Worm (Caenorhabditis elegans): Measurements from ENCODE around the gene nrf-5.

Gene nrf-5

DNA sequence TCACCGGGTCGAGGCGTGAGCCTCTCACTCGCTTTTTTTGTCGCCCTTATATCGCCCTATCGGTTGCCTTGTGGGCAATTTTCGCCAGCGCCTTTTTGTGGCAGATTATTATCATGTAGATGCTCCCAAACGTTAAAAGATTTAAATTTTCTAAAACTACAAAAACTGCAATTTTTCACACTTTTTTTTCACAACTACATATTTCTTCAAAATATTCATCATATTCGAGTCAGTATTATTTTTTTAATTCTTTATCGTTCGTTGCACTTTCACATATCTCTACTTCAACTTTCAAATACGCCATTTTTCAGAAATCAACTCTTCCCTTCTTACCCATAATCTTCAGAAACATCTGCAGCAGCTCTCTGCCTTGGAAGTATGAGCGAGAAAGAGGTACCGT lies 15.1 kb upstream of the nrf-5 start, which contains the start of gene ceh-24:
ceh-24 (plus strand) TSS at position 301 of the 400 bp plus-strand sequence.
- no peak for TF ChIP-seq ceh-13 (GFP tag; optimal IDR thresholded peaks at IDR 0.05)
- no peak for TF ChIP-seq ceh-36 (tag; optimal IDR thresholded peaks at IDR 0.05)
- no peak for TF ChIP-seq pes-1 (GFP tag; IDR thresholded peaks at IDR 0.05)
- no peak for TF ChIP-seq hmbx-1 (tag; optimal IDR thresholded peaks at IDR 0.05)
- no peak for TF ChIP-seq flt-1 (GFP tag; IDR thresholded peaks at IDR 0.05)
- no peak for TF ChIP-seq aly-1 (tag; optimal IDR thresholded peaks at IDR 0.05)

ce11 chrV:13816877-13817276 lies 11.2 kb upstream of the nrf-5 start, which contains the start of gene F55B12.2:
TSS of gene F55B12.2 (minus strand) at chrV:13816977.
- TF ChIP-seq hnd-1 (tag; optimal IDR thresholded peaks at IDR 0.05) (no peak), ceh-36 (tag; optimal IDR thresholded peaks at IDR 0.05) (no peak), ama-1 (optimal IDR thresholded peaks at IDR 0.05) (no peak), F13C5.2 (tag; optimal IDR thresholded peaks at IDR 0.05) (no peak), tra-4 (tag; optimal IDR thresholded peaks at IDR 0.05) (no peak), aly-1 (tag; optimal IDR thresholded peaks at IDR 0.05) (no peak), pes-1 (GFP tag; IDR thresholded peaks at IDR 0.05) (no peak), flt-1 (GFP tag; IDR thresholded peaks at IDR 0.05) (no peak), hmg-4 (GFP tag; optimal IDR thresholded peaks at IDR 0.05) (no peak), sea-1 (GFP tag; conservative IDR thresholded peaks at IDR 0.05) (no peak), tbx-11 (GFP tag; IDR thresholded peaks at IDR 0.05) (no peak), B0310.2 (tag; optimal IDR thresholded peaks at IDR 0.05) (no peak), ets-7 (tag; optimal IDR thresholded peaks at IDR 0.05) (no peak), scrt-1 (GFP tag; IDR thresholded peaks at IDR 0.05) (no peak), ceh-13 (GFP tag; optimal IDR thresholded peaks at IDR 0.05) (no peak), tbx-37 (GFP tag; conservative IDR thresholded peaks at IDR 0.05) (no peak), hmbx-1 (tag; optimal IDR thresholded peaks at IDR 0.05) (no peak)

ce11 chrV:13818824-13819408 lies 9.2 kb upstream of the nrf-5 start, which contains the start of gene sel-10:
TSS of gene sel-10 (plus strand) at chrV:13819361.
- no peak for TF ChIP-seq tra-4 (tag; optimal IDR thresholded peaks at IDR 0.05)
- TF ChIP-seq F13C5.2 (tag; optimal IDR thresholded peaks at IDR 0.05), result peak; percentile 30

ce11 chrV:13822752-13823151 lies 5.3 kb upstream of the nrf-5 start, which contains the start of gene hpo-31:
TSS of gene hpo-31 (plus strand) at chrV:13823052.
- TF ChIP-seq hnd-1 (tag; optimal IDR thresholded peaks at IDR 0.05) (no peak), tra-4 (tag; optimal IDR thresholded peaks at IDR 0.05) (no peak), flt-1 (GFP tag; IDR thresholded peaks at IDR 0.05) (no peak), ama-1 (optimal IDR thresholded peaks at IDR 0.05) (no peak), tbx-37 (GFP tag; conservative IDR thresholded peaks at IDR 0.05) (no peak)

DNA sequence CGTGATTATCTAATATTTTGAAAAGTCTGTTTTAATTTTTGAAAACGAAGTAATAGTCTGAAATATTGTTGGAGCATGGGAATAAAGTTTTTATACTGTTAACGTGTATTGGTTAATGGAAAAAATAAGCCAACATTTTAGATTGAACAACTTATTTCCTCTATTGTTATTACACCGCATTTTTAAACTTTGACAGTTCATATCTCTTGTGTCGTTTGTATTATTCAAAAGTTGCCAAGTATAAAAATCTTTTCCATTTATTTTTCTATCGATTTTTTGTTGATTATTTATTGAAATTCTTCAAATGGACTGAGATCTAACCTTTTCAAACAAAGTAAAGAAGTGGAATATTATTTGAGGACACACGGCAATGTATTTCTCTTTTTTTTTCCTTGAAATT lies 2.7 kb downstream of the nrf-5 start, which contains the start of gene str-165:
str-165 (plus strand) TSS at position 301 of the 400 bp plus-strand sequence.
- TF ChIP-seq tbx-37 (GFP tag; conservative IDR thresholded peaks at IDR 0.05) (no peak), ama-1 (optimal IDR thresholded peaks at IDR 0.05) (no peak), hnd-1 (tag; optimal IDR thresholded peaks at IDR 0.05) (no peak), B0310.2 (tag; optimal IDR thresholded peaks at IDR 0.05) (no peak), pes-1 (GFP tag; IDR thresholded peaks at IDR 0.05) (no peak), ets-7 (tag; optimal IDR thresholded peaks at IDR 0.05) (no peak), aly-1 (tag; optimal IDR thresholded peaks at IDR 0.05) (no peak), ceh-36 (tag; optimal IDR thresholded peaks at IDR 0.05) (no peak), tbx-11 (GFP tag; IDR thresholded peaks at IDR 0.05) (no peak), ceh-13 (GFP tag; optimal IDR thresholded peaks at IDR 0.05) (no peak), scrt-1 (GFP tag; IDR thresholded peaks at IDR 0.05) (no peak), tra-4 (tag; optimal IDR thresholded peaks at IDR 0.05) (no peak), sea-1 (GFP tag; conservative IDR thresholded peaks at IDR 0.05) (no peak), flt-1 (GFP tag; IDR thresholded peaks at IDR 0.05) (no peak), F13C5.2 (tag; optimal IDR thresholded peaks at IDR 0.05) (no peak), hmg-4 (GFP tag; optimal IDR thresholded peaks at IDR 0.05) (no peak), hmbx-1 (tag; optimal IDR thresholded peaks at IDR 0.05) (no peak)

DNA sequence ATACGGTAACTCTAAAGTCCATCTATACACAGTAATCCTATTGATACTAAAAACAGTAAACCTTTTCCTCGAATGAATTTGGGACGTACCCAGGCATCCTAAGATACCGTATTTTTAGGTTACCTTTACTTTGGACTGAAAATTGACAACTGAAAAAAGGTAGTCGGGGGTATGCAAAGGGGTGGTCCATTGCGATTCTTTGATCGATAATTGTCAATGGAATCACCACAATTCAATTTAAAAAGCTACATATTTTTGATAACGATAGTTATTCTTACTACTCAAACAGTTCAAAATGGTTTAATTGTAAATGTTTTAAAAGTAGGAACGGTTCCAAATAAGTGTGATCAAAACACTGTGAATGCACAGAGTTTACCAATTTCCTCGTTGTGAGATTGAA lies 5.9 kb downstream of the nrf-5 start, which contains the start of gene srx-129:
srx-129 (plus strand) TSS at position 301 of the 400 bp plus-strand sequence.
- TF ChIP-seq tbx-37 (GFP tag; conservative IDR thresholded peaks at IDR 0.05) (no peak), aly-1 (tag; optimal IDR thresholded peaks at IDR 0.05) (no peak), F13C5.2 (tag; optimal IDR thresholded peaks at IDR 0.05) (no peak), ceh-13 (GFP tag; optimal IDR thresholded peaks at IDR 0.05) (no peak), B0310.2 (tag; optimal IDR thresholded peaks at IDR 0.05) (no peak), hmbx-1 (tag; optimal IDR thresholded peaks at IDR 0.05) (no peak), flt-1 (GFP tag; IDR thresholded peaks at IDR 0.05) (no peak), scrt-1 (GFP tag; IDR thresholded peaks at IDR 0.05) (no peak), ama-1 (optimal IDR thresholded peaks at IDR 0.05) (no peak), tbx-11 (GFP tag; IDR thresholded peaks at IDR 0.05) (no peak), hnd-1 (tag; optimal IDR thresholded peaks at IDR 0.05) (no peak), sea-1 (GFP tag; conservative IDR thresholded peaks at IDR 0.05) (no peak)

ce11 chrV:13837173-13837572 lies 9.1 kb downstream of the nrf-5 start, which contains the start of gene srx-128:
TSS of gene srx-128 (plus strand) at chrV:13837473.
- TF ChIP-seq hmg-4 (GFP tag; optimal IDR thresholded peaks at IDR 0.05) (no peak), hnd-1 (tag; optimal IDR thresholded peaks at IDR 0.05) (no peak), hmbx-1 (tag; optimal IDR thresholded peaks at IDR 0.05) (no peak), ceh-13 (GFP tag; optimal IDR thresholded peaks at IDR 0.05) (no peak), scrt-1 (GFP tag; IDR thresholded peaks at IDR 0.05) (no peak), pes-1 (GFP tag; IDR thresholded peaks at IDR 0.05) (no peak), aly-1 (tag; optimal IDR thresholded peaks at IDR 0.05) (no peak), flt-1 (GFP tag; IDR thresholded peaks at IDR 0.05) (no peak), ceh-36 (tag; optimal IDR thresholded peaks at IDR 0.05) (no peak), tra-4 (tag; optimal IDR thresholded peaks at IDR 0.05) (no peak), B0310.2 (tag; optimal IDR thresholded peaks at IDR 0.05) (no peak), ama-1 (optimal IDR thresholded peaks at IDR 0.05) (no peak), F13C5.2 (tag; optimal IDR thresholded peaks at IDR 0.05) (no peak)
